Worm (Caenorhabditis elegans) whole organism, young adult: ENCODE results near the gene Y62H9A.12.

ENCODE experiments used
- B0336.3 ChIP-seq: fragments of 200-800 bp; sonication (Bioruptor generic); IDR thresholded peaks from 2 replicates; pipeline ENCODE4 v1.3.6; 2022; ENCODE audit warnings: missing genetic modification characterization, missing compliant biosample characterization
- F22D6.2 ChIP-seq: sonication (generic microtip); optimal IDR thresholded peaks from 2 replicates; lab custom pipeline; 2016; ENCODE audit warnings: mild to moderate bottlenecking, missing genetic modification characterization, missing compliant biosample characterization
- Y67H2A.10 ChIP-seq: fragments of 200-800 bp; sonication (Bioruptor generic); conservative IDR thresholded peaks from 2 replicates; pipeline ENCODE4 v1.3.6; 2022; ENCODE audit warnings: missing genetic modification reagents, missing genetic modification characterization, missing compliant biosample characterization
- Y79H2A.3 ChIP-seq: fragments of 200-800 bp; sonication (Bioruptor generic); conservative IDR thresholded peaks from 2 replicates; pipeline ENCODE4 v1.3.6; 2022; ENCODE audit warnings: missing genetic modification reagents, missing genetic modification characterization, missing compliant biosample characterization
- Y95B8A.8 ChIP-seq: fragments of 200-800 bp; sonication (Bioruptor generic); IDR thresholded peaks from 2 replicates; pipeline ENCODE4 v1.3.6; 2022; ENCODE audit warnings: missing genetic modification reagents, missing genetic modification characterization, missing compliant biosample characterization
- ceh-100 ChIP-seq: fragments of 200-800 bp; sonication (Bioruptor generic); IDR thresholded peaks from 2 replicates; pipeline ENCODE4 v1.3.6; 2022; ENCODE audit warnings: missing genetic modification reagents, missing genetic modification characterization, missing compliant biosample characterization
- hmg-1.2 ChIP-seq: fragments of 200-800 bp; sonication (Bioruptor generic); IDR thresholded peaks from 2 replicates; pipeline ENCODE4 v1.3.6; 2022; ENCODE audit warnings: missing genetic modification reagents, missing genetic modification characterization, missing compliant biosample characterization
- lin-54 ChIP-seq: fragments of 200-800 bp; sonication (Bioruptor generic); optimal IDR thresholded peaks from 2 replicates; lab custom pipeline; 2018; ENCODE audit warnings: mild to moderate bottlenecking, missing genetic modification characterization, missing compliant biosample characterization

ce11 chrX:11906626-11907025 lies 7.3 kb upstream of the Y62H9A.12 start:
- TF ChIP-seq B0336.3 (GFP tag; lab: Robert Waterston, UW), result no peak
- TF ChIP-seq Y67H2A.10 (GFP tag; lab: Robert Waterston, UW), result no peak
- TF ChIP-seq hmg-1.2 (GFP tag; lab: Robert Waterston, UW), result no peak
- TF ChIP-seq Y95B8A.8 (GFP tag; lab: Robert Waterston, UW), result no peak
- no peak for TF ChIP-seq Y79H2A.3 (GFP tag; lab: Robert Waterston, UW)
- no peak for TF ChIP-seq F22D6.2 (tag; lab: Kevin White, UChicago)
- TF ChIP-seq ceh-100 (GFP tag; lab: Robert Waterston, UW), result no peak
- TF ChIP-seq lin-54 (GFP tag; lab: Kevin White, UChicago), result no peak
